Fruit fly (Drosophila melanogaster): Measurements from ENCODE around the gene Trmt61.

Gene Trmt61

DNA sequence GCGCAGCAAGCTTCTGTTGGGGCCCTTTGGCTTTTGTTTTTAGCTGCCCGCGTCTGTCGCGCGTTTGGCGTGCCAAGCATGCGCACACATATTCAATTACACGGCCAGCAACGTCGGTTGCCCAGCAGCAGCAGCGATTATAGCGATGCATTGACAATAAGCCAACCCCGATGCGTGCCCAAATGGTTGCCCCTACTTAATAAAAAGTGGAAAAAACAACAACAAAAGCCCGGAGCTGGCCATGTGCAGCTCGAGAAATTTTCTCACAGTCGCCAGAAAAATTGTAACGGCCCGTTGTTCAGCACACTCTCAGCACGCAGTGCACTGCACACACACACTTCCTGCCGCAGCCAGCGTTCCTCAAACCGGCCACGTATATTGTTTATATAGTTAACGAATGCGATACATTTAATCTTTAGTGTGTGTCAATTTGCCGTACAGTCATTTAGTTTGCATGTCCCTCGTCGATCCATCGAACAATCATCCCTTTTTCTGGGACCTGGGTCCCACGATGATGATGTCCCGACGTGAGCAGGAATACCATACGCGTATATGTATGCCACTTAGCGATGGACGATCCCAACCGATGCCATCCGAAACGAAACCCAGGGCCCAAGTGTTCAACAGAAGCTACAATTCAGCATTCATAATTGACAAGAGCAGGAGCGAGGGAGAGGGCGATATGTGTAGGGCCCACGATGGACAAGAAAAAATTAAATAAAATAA lies 24.5 kb upstream of the Trmt61 start (continued):
- peak; percentile 62 for TF ChIP-seq HLHmδ (GFP tag; optimal IDR thresholded peaks at IDR 0.05)
- peak; percentile 40; the same call in 1 of the 3 replicates for TF ChIP-seq CG7963 (GFP tag; IDR thresholded peaks at IDR 0.05; ENCODE audit: partially characterized antibody)
- no peak for TF ChIP-seq psq (GFP tag; optimal IDR thresholded peaks at IDR 0.05)
- TF ChIP-seq D (optimal IDR thresholded peaks at IDR 0.05): peak; percentile 66
- TF ChIP-seq D (GFP tag; optimal IDR thresholded peaks at IDR 0.05): no peak
- no peak for TF ChIP-seq lov (optimal IDR thresholded peaks at IDR 0.05)
- peak; percentile 37; the same call in 1 of the 3 replicates for TF ChIP-seq lov (GFP tag; IDR thresholded peaks at IDR 0.05)
- TF ChIP-seq CG4360 (GFP tag; IDR thresholded peaks at IDR 0.05): peak; percentile 91
- no peak for TF ChIP-seq CG12155 (GFP tag; optimal IDR thresholded peaks at IDR 0.05)

- TF ChIP-seq CG4282 (GFP tag; optimal IDR thresholded peaks at IDR 0.05): peak; percentile 7
- TF ChIP-seq kni (GFP tag; optimal IDR thresholded peaks at IDR 0.05): no peak
- TF ChIP-seq stc (GFP tag; IDR thresholded peaks at IDR 0.05): no peak
- TF ChIP-seq sens (GFP tag): peak; percentile 70
- no peak for TF ChIP-seq ttk (GFP tag; IDR thresholded peaks at IDR 0.05)
- TF ChIP-seq CG14860 (GFP tag; IDR thresholded peaks at IDR 0.05; ENCODE audit: partially characterized antibody): 0 out of 3 replicates have a peak, but pooled peaks have one; percentile 35
- no peak for TF ChIP-seq bigmax (GFP tag; optimal IDR thresholded peaks at IDR 0.05)
- no peak for TF ChIP-seq pan (optimal IDR thresholded peaks at IDR 0.05)
- TF ChIP-seq pan (GFP tag; optimal IDR thresholded peaks at IDR 0.05 in 1 of 2, IDR thresholded peaks at IDR 0.05 in 1 of 2): peak in 1 of 2 experiments; percentile 25
- peak; percentile 56 for TF ChIP-seq row (GFP tag; IDR thresholded peaks at IDR 0.05)
Measured at dm6 chr3R:26035369-26035656, 24.0 kb upstream of the Trmt61 start.

DNA sequence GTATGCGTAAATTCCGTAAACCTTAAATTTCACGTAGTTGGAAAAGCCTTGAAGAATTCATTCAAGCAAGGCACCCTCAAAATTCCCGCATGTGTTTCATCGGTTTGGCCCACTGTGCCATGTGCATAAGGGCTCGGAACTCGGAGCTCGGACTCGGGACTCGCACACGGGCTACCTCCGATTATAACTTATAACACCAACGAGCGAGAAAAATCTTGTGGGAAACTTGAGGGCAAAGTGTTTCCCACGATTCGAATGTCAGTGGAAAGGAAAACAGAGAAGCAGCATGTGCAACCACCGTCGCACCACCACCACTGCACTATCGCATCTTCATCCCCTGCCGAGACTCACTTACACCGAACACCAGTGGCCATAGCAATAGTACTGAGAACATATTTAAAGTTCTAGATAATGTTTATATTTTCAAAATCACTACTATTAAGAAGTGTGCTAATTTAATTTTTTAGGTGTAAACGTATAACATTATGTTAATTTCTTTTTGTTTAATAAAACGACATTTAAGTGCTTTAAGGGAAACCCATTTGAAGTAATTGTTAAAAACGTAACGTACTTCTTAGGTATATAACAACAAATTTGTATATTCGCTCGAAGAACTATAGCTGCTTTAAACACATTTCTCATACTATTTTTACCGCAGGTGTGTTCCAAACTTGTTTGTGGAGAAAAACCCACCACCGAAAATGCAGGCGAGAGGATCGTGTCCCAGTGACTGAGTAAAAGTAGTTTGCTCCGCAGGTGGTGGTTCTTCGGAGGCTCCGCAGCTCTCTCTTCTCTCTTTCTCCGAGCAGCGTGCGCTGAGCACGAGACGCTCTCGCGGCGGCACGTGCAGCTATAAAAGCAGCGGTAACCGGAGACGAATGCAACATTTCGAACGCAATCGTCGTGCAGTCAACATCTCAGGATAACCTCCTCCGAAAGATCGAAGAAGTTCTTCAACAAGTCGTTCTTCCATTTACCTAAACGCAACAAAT lies 22.8 kb upstream of the Trmt61 start:
- TF ChIP-seq Elba2 (GFP tag; optimal IDR thresholded peaks at IDR 0.05) (peak; percentile 51), CG7357 (GFP tag; IDR thresholded peaks at IDR 0.05) (peak; percentile 44; the same call in 1 of the 3 replicates), CG42726 (GFP tag; IDR thresholded peaks at IDR 0.05; ENCODE audit: partially characterized antibody) (no peak), ewg (GFP tag; optimal IDR thresholded peaks at IDR 0.05) (peak; percentile 78), Ssrp (tag; optimal IDR thresholded peaks at IDR 0.05) (peak; percentile 96), HLH3B (GFP tag; IDR thresholded peaks at IDR 0.05) (peak; percentile 62), CG10209 (GFP tag; optimal IDR thresholded peaks at IDR 0.05) (peak; percentile 90), NC2β (GFP tag; optimal IDR thresholded peaks at IDR 0.05) (peak; percentile 71), bsh (GFP tag; optimal IDR thresholded peaks at IDR 0.05) (peak; percentile 84 to 96), Dek (tag; optimal IDR thresholded peaks at IDR 0.05) (peak; percentile 57), wor (GFP tag; IDR thresholded peaks at IDR 0.05) (0 out of 2 replicates have a peak, but pooled peaks have one; percentile 48), MBD-R2 (GFP tag; IDR thresholded peaks at IDR 0.05) (no peak), Hmr (GFP tag; optimal IDR thresholded peaks at IDR 0.05) (peak; percentile 32), CG15514 (GFP tag; optimal IDR thresholded peaks at IDR 0.05) (no peak), CG2120 (GFP tag; optimal IDR thresholded peaks at IDR 0.05) (no peak), CG3407 (GFP tag; optimal IDR thresholded peaks at IDR 0.05) (peak; percentile 90), z (GFP tag; IDR thresholded peaks at IDR 0.05) (peak; percentile 35; the same call in 1 of the 3 replicates), pfk (GFP tag; optimal IDR thresholded peaks at IDR 0.05) (no peak), CG6654 (GFP tag; optimal IDR thresholded peaks at IDR 0.05) (peak; percentile 68), CG1603 (tag; optimal IDR thresholded peaks at IDR 0.05) (peak; percentile 70), Fer2 (tag; optimal IDR thresholded peaks at IDR 0.05) (peak; percentile 45), CG11085 (GFP tag; IDR thresholded peaks at IDR 0.05) (no peak), lilli (GFP tag; optimal IDR thresholded peaks at IDR 0.05) (peak; percentile 46), toy (GFP tag; IDR thresholded peaks at IDR 0.05) (no peak), NK7.1 (GFP tag; optimal IDR thresholded peaks at IDR 0.05) (peak; percentile 19), CG7372 (GFP tag; IDR thresholded peaks at IDR 0.05) (0 out of 2 replicates have a peak, but pooled peaks have one; percentile 13)
